Worm (Caenorhabditis elegans): ENCODE data around the gene kvs-2.

DNA sequence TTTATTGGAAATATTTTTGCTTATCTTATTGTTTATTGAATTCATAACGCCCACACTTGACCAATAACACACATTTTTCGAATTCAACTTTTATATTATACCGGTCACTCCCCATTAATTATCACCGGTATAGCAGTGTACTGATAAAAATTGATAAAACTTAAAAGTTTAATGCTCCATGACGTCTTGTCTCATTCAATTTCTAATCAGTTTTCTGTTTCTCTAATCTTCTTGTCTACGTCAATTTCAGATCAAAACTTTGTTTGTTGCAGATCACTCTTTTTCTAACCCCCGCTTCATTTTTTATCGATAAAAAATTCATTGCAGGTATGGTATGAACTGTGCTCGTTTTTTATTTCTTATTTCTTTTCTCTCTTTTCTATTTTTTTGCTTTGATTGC lies 57.9 kb downstream of the kvs-2 start:
- TF ChIP-seq fkh-10 (GFP tag; optimal IDR thresholded peaks at IDR 0.05) (no peak), ceh-45 (GFP tag; IDR thresholded peaks at IDR 0.05) (no peak), lin-11 (tag; optimal IDR thresholded peaks at IDR 0.05) (no peak), che-1 (tag; optimal IDR thresholded peaks at IDR 0.05) (no peak), pha-4 (tag; optimal IDR thresholded peaks at IDR 0.05) (no peak)
